Worm (Caenorhabditis elegans) whole organism, L4 larva: ENCODE results near the gene F47B7.2.

Experiments
- F26F4.8 ChIP-seq: fragments of 200-800 bp; sonication (Bioruptor generic); conservative IDR thresholded peaks from 2 replicates; pipeline ENCODE4 v1.3.6; 2022; ENCODE audit warnings: missing genetic modification characterization, missing compliant biosample characterization
- F37D6.2 ChIP-seq: sonication (generic microtip); optimal IDR thresholded peaks from 2 replicates; lab custom pipeline; 2016; ENCODE audit warnings: mild to moderate bottlenecking, missing genetic modification characterization, missing compliant biosample characterization
- F49E8.2 ChIP-seq: sonication (generic microtip); optimal IDR thresholded peaks from 2 replicates; lab custom pipeline; 2016; ENCODE audit warnings: missing compliant biosample characterization, mild to moderate bottlenecking, missing genetic modification characterization, borderline replicate concordance
- Y5F2A.4 ChIP-seq: fragments of 200-800 bp; sonication (Bioruptor generic); optimal IDR thresholded peaks from 2 replicates; lab custom pipeline; 2018; ENCODE audit warnings: mild to moderate bottlenecking, missing genetic modification characterization, missing compliant biosample characterization
- ZK546.5 ChIP-seq, 2 experiments: sonication (generic microtip); optimal IDR thresholded peaks; 2 replicates each; lab custom pipeline; 2017; ENCODE audit warnings: missing biosample characterization in 2 of 2, missing genetic modification characterization in 2 of 2
- aha-1 ChIP-seq: fragments of 150-350 bp; peaks from one replicate; lab custom pipeline; 2014; ENCODE audit warnings: missing biosample characterization, missing genetic modification characterization
- aly-2 ChIP-seq: sonication (generic microtip); optimal IDR thresholded peaks from 2 replicates; lab custom pipeline; 2018; ENCODE audit warnings: missing biosample characterization, missing genetic modification characterization
- ama-1 ChIP-seq: fragments of 150-350 bp; optimal IDR thresholded peaks from 2 replicates; lab custom pipeline; 2014; ENCODE audit warnings: inconsistent platforms, mixed read lengths
- ceh-20 ChIP-seq: fragments of 200-800 bp; sonication (Bioruptor generic); IDR thresholded peaks from 2 replicates; pipeline ENCODE4 v1.3.6; 2022; ENCODE audit warnings: missing genetic modification reagents, missing genetic modification characterization, missing compliant biosample characterization
- ceh-32 ChIP-seq: sonication (generic microtip); optimal IDR thresholded peaks from 2 replicates; lab custom pipeline; 2016; ENCODE audit warnings: mild to moderate bottlenecking, missing genetic modification characterization, missing compliant biosample characterization; ENCODE audit not compliant: poor library complexity
- ceh-82 ChIP-seq: sonication (generic microtip); optimal IDR thresholded peaks from 2 replicates; lab custom pipeline; 2017; ENCODE audit warnings: missing biosample characterization, missing genetic modification characterization
- cey-2 ChIP-seq: sonication (generic microtip); optimal IDR thresholded peaks from 3 replicates; lab custom pipeline; 2017; ENCODE audit warnings: missing genetic modification characterization, mild to moderate bottlenecking, missing compliant biosample characterization, antibody characterized with exemption, borderline replicate concordance; ENCODE audit not compliant: insufficient read depth
- ctbp-1 ChIP-seq: fragments of 200-800 bp; sonication (Bioruptor generic); IDR thresholded peaks from 2 replicates; pipeline ENCODE4 v1.3.6; 2022; ENCODE audit warnings: missing genetic modification reagents, missing genetic modification characterization, missing compliant biosample characterization
- daf-12 ChIP-seq: fragments of 150-350 bp; optimal IDR thresholded peaks from 2 replicates; lab custom pipeline; 2014; ENCODE audit warnings: missing biosample characterization, missing genetic modification reagents, missing genetic modification characterization
- daf-16 ChIP-seq, 3 experiments: sonication (generic microtip); optimal IDR thresholded peaks; 2 replicates each; lab custom pipeline; 2016 to 2017; ENCODE audit warnings: missing genetic modification characterization in 3 of 3, missing genetic modification reagents in 3 of 3, mild to moderate bottlenecking in 2 of 3, missing compliant biosample characterization in 2 of 3, missing biosample characterization in 1 of 3, moderate library complexity in 1 of 3
- daf-19 ChIP-seq: fragments of 200-800 bp; sonication (Bioruptor generic); conservative IDR thresholded peaks from 2 replicates; pipeline ENCODE4 v1.3.6; 2022; ENCODE audit warnings: missing genetic modification characterization, missing compliant biosample characterization
- gei-8 ChIP-seq: fragments of 200-800 bp; sonication (Bioruptor generic); optimal IDR thresholded peaks from 2 replicates; lab custom pipeline; 2018; ENCODE audit warnings: mild to moderate bottlenecking, missing genetic modification characterization, missing compliant biosample characterization
- hif-1 ChIP-seq, 2 experiments: sonication (generic microtip); optimal IDR thresholded peaks; 2 replicates each; lab custom pipeline; 2016 to 2017; ENCODE audit warnings: missing compliant biosample characterization in 2 of 2, missing genetic modification characterization in 2 of 2, missing genetic modification reagents in 2 of 2, missing genotype in 2 of 2, mild to moderate bottlenecking in 1 of 2
- hlh-11 ChIP-seq: fragments of 200-800 bp; sonication (Bioruptor generic); optimal IDR thresholded peaks from 2 replicates; lab custom pipeline; 2018; ENCODE audit warnings: mild to moderate bottlenecking, missing genetic modification characterization, missing compliant biosample characterization
- hlh-30 ChIP-seq: sonication (generic microtip); optimal IDR thresholded peaks from 2 replicates; lab custom pipeline; 2017; ENCODE audit warnings: antibody characterized with exemption, mild to moderate bottlenecking, missing genetic modification characterization, missing compliant biosample characterization; ENCODE audit not compliant: insufficient read depth
- lin-29 ChIP-seq: fragments of 200-800 bp; sonication (Bioruptor generic); IDR thresholded peaks from 2 replicates; pipeline ENCODE4 v1.3.6; 2022; ENCODE audit warnings: missing genetic modification reagents, missing genetic modification characterization, missing compliant biosample characterization
- lin-38 ChIP-seq: fragments of 200-800 bp; sonication (Bioruptor generic); IDR thresholded peaks from 2 replicates; pipeline ENCODE4 v1.3.6; 2022; ENCODE audit warnings: missing genetic modification reagents, missing genetic modification characterization, missing compliant biosample characterization
- lsy-2 ChIP-seq, 2 experiments: fragments of 150-350 bp in 1 of 2; sonication (generic microtip) in 1 of 2; optimal IDR thresholded peaks; 2 replicates each; lab custom pipeline; 2014 to 2017; ENCODE audit warnings: missing biosample characterization in 2 of 2, missing genetic modification characterization in 2 of 2
- mdl-1 ChIP-seq, 2 experiments: fragments of 150-350 bp in 1 of 2; sonication (generic microtip) in 1 of 2; optimal IDR thresholded peaks; 2 replicates each; lab custom pipeline; 2014 to 2017; ENCODE audit warnings: missing biosample characterization in 2 of 2, missing genetic modification characterization in 2 of 2
- mdt-29 ChIP-seq: fragments of 200-800 bp; sonication (Bioruptor generic); IDR thresholded peaks from 2 replicates; pipeline ENCODE4 v1.3.6; 2022; ENCODE audit warnings: missing genetic modification reagents, missing genetic modification characterization, missing compliant biosample characterization
- mep-1 ChIP-seq: fragments of 150-350 bp; sonication (generic microtip); optimal IDR thresholded peaks from 3 replicates; lab custom pipeline; 2014; ENCODE audit warnings: missing biosample characterization, missing genetic modification characterization
- mxl-3 ChIP-seq: fragments of 200-800 bp; sonication (Bioruptor generic); optimal IDR thresholded peaks from 2 replicates; lab custom pipeline; 2018; ENCODE audit warnings: mild to moderate bottlenecking, missing genetic modification characterization, missing compliant biosample characterization
- nhr-102 ChIP-seq: sonication (generic microtip); optimal IDR thresholded peaks from 2 replicates; lab custom pipeline; 2016; ENCODE audit warnings: mild to moderate bottlenecking, missing genetic modification characterization, moderate library complexity, missing compliant biosample characterization
- nhr-11 ChIP-seq: fragments of 150-350 bp; optimal IDR thresholded peaks from 2 replicates; lab custom pipeline; 2014; ENCODE audit warnings: missing biosample characterization, missing genetic modification characterization
- nhr-25 ChIP-seq: sonication (generic microtip); optimal IDR thresholded peaks from 2 replicates; lab custom pipeline; 2017; ENCODE audit warnings: missing genetic modification characterization, mild to moderate bottlenecking, missing compliant biosample characterization, antibody characterized with exemption, moderate library complexity, borderline replicate concordance; ENCODE audit not compliant: insufficient read depth
- nhr-41 ChIP-seq: fragments of 200-800 bp; sonication (Bioruptor generic); IDR thresholded peaks from 2 replicates; pipeline ENCODE4 v1.3.6; 2022; ENCODE audit warnings: missing genetic modification reagents, missing genetic modification characterization, missing compliant biosample characterization
- nhr-42 ChIP-seq: fragments of 200-800 bp; sonication (Bioruptor generic); IDR thresholded peaks from 2 replicates; pipeline ENCODE4 v1.3.6; 2022; ENCODE audit warnings: missing genetic modification characterization, missing compliant biosample characterization
- nhr-48 ChIP-seq: sonication (generic microtip); optimal IDR thresholded peaks from 2 replicates; lab custom pipeline; 2016; ENCODE audit warnings: mild to moderate bottlenecking, missing genetic modification characterization, missing compliant biosample characterization
- nhr-76 ChIP-seq: fragments of 150-350 bp; optimal IDR thresholded peaks from 2 replicates; lab custom pipeline; 2014; ENCODE audit warnings: missing biosample characterization, missing genetic modification characterization
- pha-4 ChIP-seq, 2 experiments: fragments of 150-350 bp in 1 of 2; fragments of 200-800 bp in 1 of 2; sonication (Bioruptor generic) in 1 of 2; IDR thresholded peaks in 1 of 2; optimal IDR thresholded peaks in 1 of 2; 2 replicates each; pipeline versions ENCODE4 v1.3.6 to Lab custom; 2014 to 2022; ENCODE audit warnings: missing genetic modification characterization in 2 of 2, missing genetic modification reagents in 2 of 2, missing biosample characterization in 1 of 2, missing compliant biosample characterization in 1 of 2
- sdz-12 ChIP-seq: fragments of 200-800 bp; sonication (Bioruptor generic); optimal IDR thresholded peaks from 2 replicates; lab custom pipeline; 2018; ENCODE audit warnings: mild to moderate bottlenecking, missing genetic modification characterization, missing compliant biosample characterization
- snpc-4 ChIP-seq: fragments of 150-350 bp; optimal IDR thresholded peaks from 2 replicates; lab custom pipeline; 2014; ENCODE audit warnings: missing biosample characterization, missing genetic modification characterization
- spr-3 ChIP-seq: fragments of 200-800 bp; sonication (Bioruptor generic); optimal IDR thresholded peaks from 2 replicates; lab custom pipeline; 2018; ENCODE audit warnings: mild to moderate bottlenecking, missing genetic modification characterization, missing compliant biosample characterization
- tra-1 ChIP-seq: fragments of 200-800 bp; sonication (Bioruptor generic); IDR thresholded peaks from 2 replicates; pipeline ENCODE4 v1.3.6; 2022; ENCODE audit warnings: missing genetic modification reagents, missing genetic modification characterization, missing compliant biosample characterization
- unc-39 ChIP-seq: sonication (generic microtip); optimal IDR thresholded peaks from 2 replicates; lab custom pipeline; 2017; ENCODE audit warnings: missing biosample characterization, missing genetic modification characterization
- unc-62 ChIP-seq, 3 experiments: fragments of 150-350 bp in 1 of 3; sonication (generic microtip); optimal IDR thresholded peaks in 2 of 3; peaks in 1 of 3; 1 replicate in 1 of 3; 2 replicates in 2 of 3; lab custom pipeline; 2014 to 2017; ENCODE audit warnings: missing biosample characterization in 3 of 3, missing genetic modification characterization in 3 of 3, missing genetic modification reagents in 3 of 3, missing genotype in 1 of 3
- vab-7 ChIP-seq: fragments of 200-800 bp; sonication (Bioruptor generic); IDR thresholded peaks from 2 replicates; pipeline ENCODE4 v1.3.6; 2022; ENCODE audit warnings: missing genetic modification reagents, missing genetic modification characterization, missing compliant biosample characterization
- zag-1 ChIP-seq: fragments of 150-350 bp; optimal IDR thresholded peaks from 2 replicates; lab custom pipeline; 2014; ENCODE audit warnings: missing biosample characterization, missing genetic modification characterization

F47B7.2 gene

DNA sequence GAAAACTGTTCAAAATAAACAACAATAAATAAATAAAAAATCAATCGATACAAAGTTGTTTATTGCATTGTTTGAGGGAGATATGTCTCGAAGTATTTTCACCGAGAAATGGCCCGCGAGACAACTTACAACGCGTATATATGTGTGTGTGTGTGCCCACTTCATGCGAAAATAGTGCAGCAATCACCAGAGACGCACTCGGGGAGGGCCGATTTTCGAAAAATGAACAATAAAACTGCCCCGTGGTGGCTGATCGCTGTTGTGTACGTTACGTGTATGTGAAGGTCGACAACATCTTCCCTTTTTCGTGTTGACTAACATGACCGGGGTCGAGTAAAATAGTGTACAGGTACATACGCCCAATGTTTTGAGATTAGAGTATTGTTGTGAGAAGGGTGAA lies 15.9 kb downstream of the F47B7.2 start (continued):
- TF ChIP-seq nhr-41 (GFP tag; lab: Robert Waterston, UW): no peak
- no peak for TF ChIP-seq Y5F2A.4
- TF ChIP-seq lin-38 (GFP tag; lab: Robert Waterston, UW): no peak
- peak; percentile 45 for TF ChIP-seq nhr-11 (tag; lab: Kevin White, UChicago)
- TF ChIP-seq F26F4.8 (GFP tag; lab: Robert Waterston, UW): no peak
- peak; percentile 87 for TF ChIP-seq nhr-25 (tag; lab: Kevin White, UChicago)
- 0 out of 2 replicates have a peak, but pooled peaks have one; percentile 52 for TF ChIP-seq mdt-29 (GFP tag; lab: Robert Waterston, UW)
- no peak for TF ChIP-seq sdz-12
- TF ChIP-seq nhr-76 (tag; lab: Kevin White, UChicago): no peak
- no peak for TF ChIP-seq unc-62 (GFP tag; optimal IDR thresholded peaks at IDR 0.05 in 1 of 2; lab: Kevin White, UChicago)
- TF ChIP-seq unc-62 (tag; optimal IDR thresholded peaks at IDR 0.05; lab: Kevin White, UChicago): no peak
- TF ChIP-seq snpc-4 (tag; lab: Kevin White, UChicago): no peak
- no peak for TF ChIP-seq ctbp-1 (GFP tag; lab: Robert Waterston, UW)
- TF ChIP-seq ceh-20 (GFP tag; lab: Robert Waterston, UW): 0 out of 2 replicates have a peak, but pooled peaks have one; percentile 24
- peak; percentile 95 for TF ChIP-seq ama-1 (lab: Kevin White, UChicago)
- no peak for TF ChIP-seq ZK546.5 (tag; optimal IDR thresholded peaks at IDR 0.05; lab: Kevin White, UChicago)
- no peak for TF ChIP-seq ceh-32 (tag; lab: Kevin White, UChicago)
- peak; percentile 78 for TF ChIP-seq hlh-30 (tag; lab: Kevin White, UChicago)
- TF ChIP-seq cey-2 (tag; lab: Kevin White, UChicago): no peak
- TF ChIP-seq lin-29 (GFP tag; lab: Robert Waterston, UW): no peak
- TF ChIP-seq nhr-102 (tag; lab: Kevin White, UChicago): peak; percentile 10
- peak; percentile 79 for TF ChIP-seq mep-1
- TF ChIP-seq hlh-11 (tag; lab: Kevin White, UChicago): peak; percentile 39
- no peak for TF ChIP-seq daf-19 (GFP tag; lab: Robert Waterston, UW)
- peak in 1 of 2 experiments; percentile 30 for TF ChIP-seq lsy-2 (tag; optimal IDR thresholded peaks at IDR 0.05; lab: Kevin White, UChicago)
- no peak for TF ChIP-seq hif-1 (tag; optimal IDR thresholded peaks at IDR 0.05; lab: Kevin White, UChicago)
- TF ChIP-seq aly-2: no peak
- peak in 1 of 2 experiments; percentile 93 for TF ChIP-seq daf-16 (GFP tag; optimal IDR thresholded peaks at IDR 0.05; lab: Kevin White, UChicago)
- peak; percentile 44 for TF ChIP-seq daf-16 (tag; optimal IDR thresholded peaks at IDR 0.05; lab: Kevin White, UChicago)
- TF ChIP-seq daf-12 (tag; lab: Kevin White, UChicago): no peak
- TF ChIP-seq aha-1 (tag; lab: Kevin White, UChicago): peak; percentile 91
- TF ChIP-seq pha-4 (GFP tag; IDR thresholded peaks at IDR 0.05; lab: Robert Waterston, UW): no peak
- TF ChIP-seq pha-4 (tag; optimal IDR thresholded peaks at IDR 0.05; lab: Kevin White, UChicago): peak; percentile 43

DNA sequence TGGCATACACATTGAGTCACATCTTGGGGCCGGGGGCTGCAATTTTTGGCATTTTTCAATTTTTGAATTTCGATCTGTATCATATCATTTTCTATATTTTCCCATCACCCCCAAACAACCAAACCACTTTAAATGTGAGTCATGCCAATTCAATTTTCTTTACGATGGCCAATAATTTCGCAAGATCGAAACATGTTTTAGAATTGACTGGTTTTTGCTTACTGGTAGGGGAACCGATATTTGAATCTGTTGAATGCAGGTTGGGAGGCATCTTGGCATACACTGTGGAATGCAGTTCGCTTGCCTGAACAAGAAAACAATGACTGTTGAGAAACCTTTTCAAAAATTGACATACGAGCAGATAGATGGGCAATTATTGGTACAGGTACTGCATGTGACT lies 18.5 kb downstream of the F47B7.2 start:
- no peak for TF ChIP-seq spr-3
- TF ChIP-seq unc-62 (GFP tag; optimal IDR thresholded peaks at IDR 0.05 in 1 of 2; lab: Kevin White, UChicago): peak in 1 of 2 experiments; percentile 73
- TF ChIP-seq unc-62 (tag; optimal IDR thresholded peaks at IDR 0.05; lab: Kevin White, UChicago): no peak
- TF ChIP-seq, all 104 proteins: peak for 1

DNA sequence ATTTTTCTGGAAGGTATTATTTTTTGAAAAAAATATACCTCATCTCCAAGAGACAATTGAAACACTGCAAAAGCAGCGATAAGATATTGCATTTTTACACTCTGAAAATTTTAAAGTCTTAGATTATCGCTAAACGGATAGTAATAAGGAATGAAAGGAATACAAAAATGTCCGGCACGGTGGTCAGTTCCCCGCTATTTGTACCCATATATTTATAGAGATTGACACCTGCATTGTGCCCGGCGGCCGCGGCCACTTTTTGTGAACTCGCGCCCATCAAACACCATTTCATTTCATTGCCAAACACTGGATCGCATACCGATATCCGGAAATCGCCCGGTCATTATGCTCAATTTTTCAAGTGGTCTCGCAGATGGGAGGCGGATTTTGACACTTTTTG lies 20.2 kb downstream of the F47B7.2 start, which contains the start of gene idpp-5:
Gene idpp-5, minus strand, starts transcription at position 101 of the 400 bp plus-strand sequence.
- TF ChIP-seq vab-7 (no peak), unc-62 (GFP tag; optimal IDR thresholded peaks at IDR 0.05 in 1 of 2; lab: Kevin White, UChicago) (peak in 1 of 2 experiments; percentile 84), unc-62 (tag; optimal IDR thresholded peaks at IDR 0.05; lab: Kevin White, UChicago) (no peak)

DNA sequence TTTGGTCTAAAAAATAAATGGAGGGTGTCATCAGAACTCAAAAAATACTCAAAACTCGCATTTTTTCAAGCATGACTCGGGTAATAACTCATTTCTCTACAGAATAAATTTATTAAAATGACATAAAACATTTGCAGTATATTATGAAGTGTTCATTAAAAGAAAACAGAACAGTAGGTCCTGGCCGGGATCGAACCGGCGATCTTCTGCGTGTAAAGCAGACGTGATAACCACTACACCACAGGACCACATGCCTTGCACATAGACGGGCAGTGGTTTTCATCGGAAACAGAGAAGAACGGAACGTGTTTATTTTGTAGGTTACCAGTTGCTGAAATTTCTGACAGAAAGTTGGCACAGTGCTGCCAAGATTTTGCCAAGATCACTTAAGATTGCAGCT lies 20.8 kb downstream of the F47B7.2 start:
- TF ChIP-seq nhr-42 (GFP tag; lab: Robert Waterston, UW) (no peak), mxl-3 (GFP tag; lab: Kevin White, UChicago) (no peak), F37D6.2 (tag; lab: Kevin White, UChicago) (no peak), nhr-76 (tag; lab: Kevin White, UChicago) (no peak), zag-1 (no peak), vab-7 (peak; percentile 81), gei-8 (peak; percentile 28), ceh-82 (no peak), F49E8.2 (tag; lab: Kevin White, UChicago) (peak; percentile 42), nhr-48 (peak; percentile 12), spr-3 (no peak), lin-29 (GFP tag; lab: Robert Waterston, UW) (no peak), mdl-1 (tag; optimal IDR thresholded peaks at IDR 0.05; lab: Kevin White, UChicago) (no peak), unc-39 (tag; lab: Kevin White, UChicago) (no peak), tra-1 (peak; percentile 75)
